Worm (Caenorhabditis elegans): ENCODE measurements around the gene C47D12.2.
A peak's percentile ranks its signal among the peaks of the same experiment; 100 is the strongest.

Gene C47D12.2

ce11 chrII:11728545-11729105 is 52.5 kb downstream of the C47D12.2 start, which contains the start of gene alh-8:
Gene alh-8, plus strand, starts transcription at chrII:11729055.
- TF ChIP-seq pha-4 (tag; optimal IDR thresholded peaks at IDR 0.05) (no peak), npax-4 (tag; optimal IDR thresholded peaks at IDR 0.05) (no peak), tbx-2 (tag; optimal IDR thresholded peaks at IDR 0.05) (peak; percentile 20), ceh-18 (tag; optimal IDR thresholded peaks at IDR 0.05) (no peak), F13H6.1 (tag; optimal IDR thresholded peaks at IDR 0.05) (no peak), hlh-13 (GFP tag; optimal IDR thresholded peaks at IDR 0.05) (no peak), sox-4 (tag; optimal IDR thresholded peaks at IDR 0.05) (no peak), ceh-9 (tag; optimal IDR thresholded peaks at IDR 0.05) (no peak), nfya-1 (tag; optimal IDR thresholded peaks at IDR 0.05) (peak; percentile 20), dmd-4 (tag; optimal IDR thresholded peaks at IDR 0.05; ENCODE audit: borderline replicate concordance) (no peak), elt-4 (tag; optimal IDR thresholded peaks at IDR 0.05) (no peak), K09A11.1 (tag; optimal IDR thresholded peaks at IDR 0.05; ENCODE audit: insufficient read depth) (no peak), hlh-30 (tag; optimal IDR thresholded peaks at IDR 0.05; ENCODE audit: insufficient read depth) (peak; percentile 73), rnt-1 (tag; optimal IDR thresholded peaks at IDR 0.05) (no peak), unc-42 (tag; optimal IDR thresholded peaks at IDR 0.05) (no peak), pros-1 (tag; optimal IDR thresholded peaks at IDR 0.05) (no peak), T23F11.4 (GFP tag; optimal IDR thresholded peaks at IDR 0.05) (no peak)

All from whole organism, late embryonic.